Worm (Caenorhabditis elegans): ENCODE results near the gene del-1.

del-1 gene

DNA sequence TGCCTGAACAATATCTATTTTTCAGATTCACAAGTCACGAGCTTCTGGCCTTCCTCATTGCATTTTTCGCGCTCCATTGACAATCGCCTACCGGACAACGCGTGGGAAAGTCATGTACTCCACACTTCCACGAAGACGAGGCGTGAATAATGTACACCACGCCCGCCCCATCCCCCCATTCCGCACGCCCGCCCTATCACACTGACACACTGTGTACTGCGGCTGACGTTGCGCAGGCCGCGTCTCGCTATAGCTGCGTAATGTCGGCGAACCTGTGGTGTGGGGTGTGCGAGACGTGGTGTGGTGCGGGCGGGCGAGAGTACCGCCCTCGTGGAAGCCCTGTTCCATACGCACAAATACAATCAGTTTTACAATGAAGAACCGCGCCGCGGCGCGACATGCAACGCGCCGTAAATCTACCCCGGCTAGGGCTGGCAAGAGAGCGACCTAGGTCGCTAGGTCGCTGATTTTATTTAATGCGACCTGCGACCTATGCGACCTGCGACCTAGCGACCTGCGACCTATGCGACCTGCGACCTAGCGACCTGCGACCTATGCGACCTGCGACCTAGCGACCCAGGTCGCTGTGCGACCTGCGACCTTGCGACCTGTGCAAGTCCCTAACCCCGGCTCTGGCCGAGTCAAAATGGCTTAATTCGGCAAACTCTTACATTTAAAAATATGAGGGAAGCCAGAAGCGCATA is 31.6 kb upstream of the del-1 start:
- TF ChIP-seq mcd-1 (GFP tag; IDR thresholded peaks at IDR 0.05) (peak; percentile 23; the same call in 1 of the 2 replicates), egrh-3 (GFP tag; IDR thresholded peaks at IDR 0.05) (peak; percentile 93), zfh-2 (GFP tag; conservative IDR thresholded peaks at IDR 0.05) (peak; percentile 90), ztf-6 (GFP tag; IDR thresholded peaks at IDR 0.05) (no peak), nfya-1 (tag; optimal IDR thresholded peaks at IDR 0.05; ENCODE audit: borderline replicate concordance, insufficient read depth) (no peak)

DNA sequence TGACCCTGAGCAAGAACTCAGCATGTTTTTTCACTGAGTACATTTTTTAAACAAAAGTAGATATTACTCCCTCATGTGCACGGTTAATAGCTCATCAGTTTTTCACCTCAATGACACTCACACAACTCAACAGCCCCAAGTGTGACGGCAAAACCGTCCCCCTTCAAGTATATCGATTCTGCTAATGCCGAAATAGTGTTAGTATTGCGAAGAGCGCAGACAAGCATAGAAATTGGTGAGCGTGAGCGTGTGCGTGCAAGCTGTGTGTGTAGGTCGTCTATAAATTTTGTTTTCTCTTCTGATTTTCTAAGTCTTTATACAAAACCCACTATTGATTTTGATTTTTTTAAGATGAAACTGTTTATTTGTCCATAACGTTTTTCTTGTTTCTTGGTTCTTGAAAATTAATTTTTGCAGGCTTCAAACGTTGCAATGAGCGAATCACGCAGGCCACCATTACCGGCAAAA is 29.6 kb upstream of the del-1 start, which contains the start of gene K04C1.2:
TSS of gene K04C1.2 (plus strand) at position 418 of the 468 bp plus-strand sequence.
- no peak for TF ChIP-seq cebp-1 (GFP tag; IDR thresholded peaks at IDR 0.05)
- no peak for TF ChIP-seq cebp-1 (tag; optimal IDR thresholded peaks at IDR 0.05)
- peak; percentile 36 for TF ChIP-seq K12H6.12 (tag; optimal IDR thresholded peaks at IDR 0.05)
- TF ChIP-seq ceh-79 (tag; optimal IDR thresholded peaks at IDR 0.05) = no peak
- TF ChIP-seq let-607 (tag; optimal IDR thresholded peaks at IDR 0.05) = no peak
- TF ChIP-seq mcd-1 (GFP tag; IDR thresholded peaks at IDR 0.05) = no peak
- TF ChIP-seq snpc-4 (GFP tag; optimal IDR thresholded peaks at IDR 0.05) = no peak
- no peak for TF ChIP-seq snpc-4 (tag; optimal IDR thresholded peaks at IDR 0.05)
- TF ChIP-seq unc-62 (GFP tag; optimal IDR thresholded peaks at IDR 0.05) = no peak
- no peak for TF ChIP-seq madf-10 (tag; optimal IDR thresholded peaks at IDR 0.05)
- no peak for TF ChIP-seq nhr-120 (GFP tag; IDR thresholded peaks at IDR 0.05)
- no peak for TF ChIP-seq F55B11.4 (tag; optimal IDR thresholded peaks at IDR 0.05; ENCODE audit: borderline replicate concordance, insufficient read depth)
- TF ChIP-seq ceh-27 (GFP tag; optimal IDR thresholded peaks at IDR 0.05) = peak; percentile 58
- TF ChIP-seq F23B12.7 (tag; optimal IDR thresholded peaks at IDR 0.05; ENCODE audit: insufficient read depth) = no peak
- TF ChIP-seq lir-1 (GFP tag; conservative IDR thresholded peaks at IDR 0.05) = peak; percentile 79
- no peak for TF ChIP-seq ZK185.1 (tag; optimal IDR thresholded peaks at IDR 0.05; ENCODE audit: poor library complexity, severe bottlenecking)
- TF ChIP-seq somi-1 (GFP tag; optimal IDR thresholded peaks at IDR 0.05) = no peak
- no peak for TF ChIP-seq dpff-1 (tag; optimal IDR thresholded peaks at IDR 0.05)
- peak; percentile 80; the same call in 1 of the 2 replicates for TF ChIP-seq hmg-1.2 (GFP tag; IDR thresholded peaks at IDR 0.05)
- no peak for TF ChIP-seq madf-6 (GFP tag; IDR thresholded peaks at IDR 0.05)
- TF ChIP-seq tbp1 (GFP tag; optimal IDR thresholded peaks at IDR 0.05) = peak; percentile 5
- TF ChIP-seq attf-5 (GFP tag; optimal IDR thresholded peaks at IDR 0.05) = peak; percentile 62
- TF ChIP-seq aptf-2 (GFP tag; conservative IDR thresholded peaks at IDR 0.05) = no peak
- peak; percentile 22 for TF ChIP-seq nhr-80 (tag; optimal IDR thresholded peaks at IDR 0.05)
- no peak for TF ChIP-seq mxl-1 (tag; optimal IDR thresholded peaks at IDR 0.05)
- TF ChIP-seq madf-3 (GFP tag; IDR thresholded peaks at IDR 0.05) = no peak

DNA sequence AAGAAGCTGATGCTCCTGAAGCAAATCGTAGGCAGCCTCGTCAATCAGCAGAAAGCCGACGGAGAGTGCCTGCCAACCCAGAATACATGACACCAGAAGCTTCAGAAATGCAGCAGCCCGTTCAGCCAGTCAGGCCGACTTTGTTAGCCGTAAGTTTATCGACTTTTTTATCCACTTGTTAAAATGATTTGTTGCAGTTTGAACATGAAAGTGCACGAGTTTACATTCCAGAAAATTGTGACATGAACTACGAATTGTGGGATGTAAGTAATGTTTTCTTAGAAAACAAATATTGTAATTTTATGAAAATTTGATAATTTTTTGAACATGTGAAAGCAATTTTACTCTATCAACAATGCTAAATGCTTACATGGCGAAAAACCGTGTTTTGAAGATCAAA is 27.7 kb upstream of the del-1 start:
- no peak for TF ChIP-seq madf-3 (GFP tag; IDR thresholded peaks at IDR 0.05)
- no peak for TF ChIP-seq lin-35 (GFP tag; optimal IDR thresholded peaks at IDR 0.05)
- no peak for TF ChIP-seq ceh-58 (GFP tag; IDR thresholded peaks at IDR 0.05)
- no peak for TF ChIP-seq mel-28 (tag; optimal IDR thresholded peaks at IDR 0.05; ENCODE audit: borderline replicate concordance)
- TF ChIP-seq aptf-2 (GFP tag; conservative IDR thresholded peaks at IDR 0.05) = no peak
- no peak for TF ChIP-seq Y53G8AR.9 (GFP tag; conservative IDR thresholded peaks at IDR 0.05)
- no peak for TF ChIP-seq F37B4.10 (GFP tag; IDR thresholded peaks at IDR 0.05)
- no peak for TF ChIP-seq F57C9.4 (tag; optimal IDR thresholded peaks at IDR 0.05)
- TF ChIP-seq dpff-1 (tag; optimal IDR thresholded peaks at IDR 0.05) = no peak
- no peak for TF ChIP-seq C06A6.2 (GFP tag; conservative IDR thresholded peaks at IDR 0.05)
- TF ChIP-seq T07F8.4 (tag; optimal IDR thresholded peaks at IDR 0.05) = no peak

Measured in whole organism, young adult.